Worm (Caenorhabditis elegans): ENCODE data around the gene clec-59.
A peak's percentile ranks its signal among the peaks of the same experiment; 100 is the strongest.

The clec-59 gene

DNA sequence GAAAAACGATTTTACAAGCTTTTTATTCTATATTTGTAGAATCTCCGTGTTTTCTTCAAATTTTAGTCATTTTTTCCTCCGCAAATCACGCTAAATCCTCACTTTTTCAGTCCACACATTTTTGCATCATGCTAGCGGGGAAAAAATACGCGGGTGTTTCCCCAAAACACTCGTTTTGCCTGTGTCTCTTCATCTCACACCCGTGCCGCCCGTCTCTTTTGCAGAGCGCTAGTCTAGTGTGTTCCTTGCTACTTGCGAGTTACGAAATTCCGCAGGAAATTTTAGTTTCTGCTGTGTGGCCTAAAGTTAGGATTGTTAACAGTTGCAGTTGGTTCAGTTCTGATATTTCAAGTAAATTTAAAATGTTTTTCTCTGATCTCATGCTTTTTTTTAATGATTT is 33.5 kb downstream of the clec-59 start:
- TF ChIP-seq pqm-1 (tag; optimal IDR thresholded peaks at IDR 0.05) = no peak
- no peak for TF ChIP-seq ceh-28 (tag; optimal IDR thresholded peaks at IDR 0.05)
- TF ChIP-seq eor-1 (tag; optimal IDR thresholded peaks at IDR 0.05) = no peak
- TF ChIP-seq jun-1 (tag; optimal IDR thresholded peaks at IDR 0.05) = no peak
- no peak for TF ChIP-seq ztf-11 (tag; optimal IDR thresholded peaks at IDR 0.05)
- TF ChIP-seq lin-15B (tag; optimal IDR thresholded peaks at IDR 0.05) = peak; percentile 30
- TF ChIP-seq nfya-1 (tag; optimal IDR thresholded peaks at IDR 0.05; ENCODE audit: insufficient read depth) = peak; percentile 25
- TF ChIP-seq egl-5 (tag; optimal IDR thresholded peaks at IDR 0.05) = no peak
- TF ChIP-seq daf-12 (tag; optimal IDR thresholded peaks at IDR 0.05) = no peak
- TF ChIP-seq nhr-12 (tag; optimal IDR thresholded peaks at IDR 0.05) = no peak
- TF ChIP-seq ceh-9 (tag; optimal IDR thresholded peaks at IDR 0.05) = no peak
- no peak for TF ChIP-seq nhr-23 (tag; optimal IDR thresholded peaks at IDR 0.05)
- no peak for TF ChIP-seq ztf-4 (tag; optimal IDR thresholded peaks at IDR 0.05)
- TF ChIP-seq egl-27 (tag; optimal IDR thresholded peaks at IDR 0.05) = no peak
- no peak for TF ChIP-seq mdl-1 (tag; optimal IDR thresholded peaks at IDR 0.05)
- peak; percentile 1 for TF ChIP-seq ama-1 (optimal IDR thresholded peaks at IDR 0.05)
- no peak for TF ChIP-seq zag-1 (tag; optimal IDR thresholded peaks at IDR 0.05)
- no peak for TF ChIP-seq nhr-67 (tag; optimal IDR thresholded peaks at IDR 0.05)
- TF ChIP-seq nhr-25 (tag; optimal IDR thresholded peaks at IDR 0.05) = peak; percentile 27
- no peak for TF ChIP-seq unc-39 (tag; optimal IDR thresholded peaks at IDR 0.05)
- TF ChIP-seq fkh-10 (GFP tag; optimal IDR thresholded peaks at IDR 0.05) = peak; percentile 1
- no peak for TF ChIP-seq R02D3.7 (tag; optimal IDR thresholded peaks at IDR 0.05)
- no peak for TF ChIP-seq nhr-43 (tag; optimal IDR thresholded peaks at IDR 0.05; ENCODE audit: poor library complexity, severe bottlenecking)
- no peak for TF ChIP-seq nhr-11 (tag; optimal IDR thresholded peaks at IDR 0.05)
- no peak for TF ChIP-seq fkh-2 (tag; optimal IDR thresholded peaks at IDR 0.05)
- TF ChIP-seq nhr-237 (tag; optimal IDR thresholded peaks at IDR 0.05) = no peak
- no peak for TF ChIP-seq lin-39 (tag; optimal IDR thresholded peaks at IDR 0.05)
- TF ChIP-seq nhr-77 (tag; optimal IDR thresholded peaks at IDR 0.05) = no peak
- TF ChIP-seq ceh-82 (tag; optimal IDR thresholded peaks at IDR 0.05) = no peak
- TF ChIP-seq ZK546.5 (tag; optimal IDR thresholded peaks at IDR 0.05) = no peak
- TF ChIP-seq pha-4 (tag; optimal IDR thresholded peaks at IDR 0.05) = no peak
- no peak for TF ChIP-seq skn-1 (tag; optimal IDR thresholded peaks at IDR 0.05)

DNA sequence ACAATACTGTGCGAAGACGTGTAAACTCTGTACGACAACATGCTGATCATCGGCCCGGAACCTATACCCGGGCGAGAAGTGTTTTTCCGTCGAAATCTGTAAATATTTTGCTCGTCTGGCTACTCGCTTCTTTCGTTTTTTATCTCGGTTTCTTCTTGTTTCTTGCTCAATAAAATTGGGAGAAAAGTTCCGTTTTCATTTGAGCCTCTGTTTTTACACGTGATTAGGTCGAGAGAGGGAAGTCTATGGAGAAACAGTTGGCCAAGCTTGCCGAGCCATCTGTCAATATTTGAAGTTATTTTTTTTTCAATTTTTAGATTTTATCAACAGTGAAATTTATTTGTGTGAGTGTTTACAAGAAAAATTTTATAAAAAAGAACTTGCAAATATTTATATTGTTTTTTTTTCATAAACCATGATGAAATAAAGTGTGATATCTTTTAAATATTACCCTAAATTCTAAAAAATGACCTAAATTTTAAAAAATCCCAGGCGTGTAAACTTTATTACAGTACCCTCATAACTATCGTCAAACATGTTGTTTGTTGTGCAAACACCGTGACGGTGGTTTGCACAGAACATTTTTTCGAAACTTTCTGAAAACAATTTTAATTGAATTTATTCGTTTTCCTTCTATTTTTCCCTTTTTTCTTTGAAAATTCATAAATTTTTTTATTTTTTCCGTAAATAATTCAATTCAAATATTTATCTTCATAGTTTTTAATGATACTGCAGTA is 34.1 kb downstream of the clec-59 start:
- TF ChIP-seq R02D3.7 (tag; optimal IDR thresholded peaks at IDR 0.05) (no peak), ceh-9 (tag; optimal IDR thresholded peaks at IDR 0.05) (no peak), egl-5 (tag; optimal IDR thresholded peaks at IDR 0.05) (peak; percentile 14), lin-15B (tag; optimal IDR thresholded peaks at IDR 0.05) (peak; percentile 1), pha-4 (tag; optimal IDR thresholded peaks at IDR 0.05) (peak; percentile 83)

DNA sequence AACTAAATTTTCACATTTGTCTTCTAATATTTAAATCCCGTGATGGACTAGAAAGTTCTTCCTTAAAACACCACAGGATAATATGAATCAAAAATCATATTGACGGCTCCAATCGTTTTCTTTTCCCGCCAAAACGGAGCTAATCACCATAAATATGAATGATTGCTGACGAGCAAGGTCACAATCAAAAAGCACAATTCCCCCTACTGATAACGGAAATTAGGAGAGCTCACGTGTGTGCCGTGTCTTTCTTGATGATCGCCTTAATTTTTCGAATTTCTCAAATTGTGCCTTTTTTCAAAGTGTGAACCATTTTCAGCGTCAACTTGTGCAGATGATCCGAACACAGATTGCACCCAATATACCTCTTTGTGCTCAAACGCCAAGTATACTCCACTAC is 35.4 kb downstream of the clec-59 start:
- TF ChIP-seq nhr-12 (tag; optimal IDR thresholded peaks at IDR 0.05) = no peak
- no peak for TF ChIP-seq lin-39 (tag; optimal IDR thresholded peaks at IDR 0.05)
- no peak for TF ChIP-seq unc-39 (tag; optimal IDR thresholded peaks at IDR 0.05)
- TF ChIP-seq daf-12 (tag; optimal IDR thresholded peaks at IDR 0.05) = no peak
- peak; percentile 83 for TF ChIP-seq elt-2 (tag; optimal IDR thresholded peaks at IDR 0.05)
- peak; percentile 72 for TF ChIP-seq pqm-1 (tag; optimal IDR thresholded peaks at IDR 0.05)

DNA sequence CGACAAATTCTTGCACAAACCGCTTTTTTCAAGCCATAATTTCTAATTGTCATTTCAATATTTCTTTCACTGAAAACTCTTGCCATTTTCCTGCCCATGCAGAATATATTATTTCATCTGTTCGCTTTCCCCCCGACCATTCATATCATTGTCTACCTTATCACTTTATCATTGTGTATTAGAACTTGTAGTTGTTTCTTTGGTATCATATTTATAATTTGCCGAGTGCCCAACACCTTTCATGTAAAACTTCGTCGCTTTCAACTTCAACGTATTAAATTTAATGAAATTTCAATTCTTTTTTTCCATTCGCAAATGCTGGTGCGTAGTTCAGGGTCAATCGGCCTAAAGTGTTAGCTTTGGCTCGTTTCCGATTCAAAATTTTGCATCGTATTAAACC is 36.4 kb downstream of the clec-59 start, which contains the start of gene ZK673.1:
Gene ZK673.1 (plus strand): TSS at position 301 of the 400 bp plus-strand sequence.
- TF ChIP-seq elt-2 (tag; optimal IDR thresholded peaks at IDR 0.05) = peak; percentile 2

DNA sequence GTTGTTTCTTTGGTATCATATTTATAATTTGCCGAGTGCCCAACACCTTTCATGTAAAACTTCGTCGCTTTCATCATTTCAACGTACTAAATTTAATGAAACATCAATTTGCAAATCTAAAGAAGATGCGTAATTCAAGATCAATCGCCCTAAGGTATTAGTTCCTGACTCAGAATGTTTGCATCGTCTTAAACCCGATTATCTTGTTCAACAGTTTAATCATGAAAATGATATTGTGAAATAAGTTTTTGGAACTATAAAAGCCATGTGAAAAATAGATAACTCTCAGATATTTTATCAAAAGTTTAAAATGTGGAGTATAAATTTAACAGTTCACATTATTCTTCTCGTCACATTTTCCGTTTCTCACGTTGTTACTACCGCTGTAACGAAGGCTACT is 39.3 kb downstream of the clec-59 start, which contains the start of gene E04D5.4:
Gene E04D5.4 (plus strand): TSS at position 301 of the 400 bp plus-strand sequence.
- TF ChIP-seq pha-4 (tag; optimal IDR thresholded peaks at IDR 0.05) (no peak), lin-15B (tag; optimal IDR thresholded peaks at IDR 0.05) (no peak), nhr-237 (tag; optimal IDR thresholded peaks at IDR 0.05) (no peak), nhr-77 (tag; optimal IDR thresholded peaks at IDR 0.05) (no peak), eor-1 (tag; optimal IDR thresholded peaks at IDR 0.05) (no peak), R02D3.7 (tag; optimal IDR thresholded peaks at IDR 0.05) (no peak), fkh-10 (GFP tag; optimal IDR thresholded peaks at IDR 0.05) (no peak), hmg-11 (tag; optimal IDR thresholded peaks at IDR 0.05) (no peak), egl-5 (tag; optimal IDR thresholded peaks at IDR 0.05) (no peak), egl-27 (tag; optimal IDR thresholded peaks at IDR 0.05) (no peak), aly-2 (tag; optimal IDR thresholded peaks at IDR 0.05) (no peak), ZK546.5 (tag; optimal IDR thresholded peaks at IDR 0.05) (no peak), elt-1 (tag; optimal IDR thresholded peaks at IDR 0.05) (no peak), nhr-28 (tag; optimal IDR thresholded peaks at IDR 0.05) (no peak), jun-1 (tag; optimal IDR thresholded peaks at IDR 0.05) (no peak), elt-3 (tag; optimal IDR thresholded peaks at IDR 0.05) (no peak), fkh-2 (tag; optimal IDR thresholded peaks at IDR 0.05) (no peak), fos-1 (tag; optimal IDR thresholded peaks at IDR 0.05) (no peak)

Measured in whole organism, L3 larva.